Worm (Caenorhabditis elegans) whole organism, late embryonic: ENCODE data around the gene H10E21.4.
A peak's percentile ranks its signal among the peaks of the same experiment; 100 is the strongest.

Source experiments
- F13H6.1 ChIP-seq: sonication (generic microtip); optimal IDR thresholded peaks from 2 replicates; lab custom pipeline; 2016; ENCODE audit warnings: missing genetic modification characterization, missing compliant biosample characterization
- K09A11.1 ChIP-seq: sonication (generic microtip); optimal IDR thresholded peaks from 2 replicates; lab custom pipeline; 2017; ENCODE audit warnings: antibody characterized with exemption, mild to moderate bottlenecking, missing genetic modification characterization, missing compliant biosample characterization; ENCODE audit not compliant: insufficient read depth
- ceh-18 ChIP-seq: sonication (generic microtip); optimal IDR thresholded peaks from 2 replicates; lab custom pipeline; 2016; ENCODE audit warnings: missing genetic modification characterization, missing compliant biosample characterization
- ceh-2 ChIP-seq: sonication (generic microtip); optimal IDR thresholded peaks from 2 replicates; lab custom pipeline; 2016; ENCODE audit warnings: missing genotype, missing genetic modification characterization, missing compliant biosample characterization
- ceh-22 ChIP-seq: sonication (generic microtip); optimal IDR thresholded peaks from 2 replicates; lab custom pipeline; 2017; ENCODE audit warnings: missing biosample characterization, missing genetic modification characterization
- ceh-30 ChIP-seq: fragments of 150-350 bp; optimal IDR thresholded peaks from 2 replicates; lab custom pipeline; 2014; ENCODE audit warnings: missing biosample characterization, missing genetic modification characterization
- ceh-34 ChIP-seq: sonication (generic microtip); optimal IDR thresholded peaks from 2 replicates; lab custom pipeline; 2016; ENCODE audit warnings: mild to moderate bottlenecking, missing genetic modification characterization, missing compliant biosample characterization
- ceh-45 ChIP-seq: fragments of 200-800 bp; sonication (Bioruptor generic); IDR thresholded peaks from 2 replicates; pipeline ENCODE4 v1.3.6; 2022; ENCODE audit warnings: missing genetic modification reagents, missing genetic modification characterization, missing compliant biosample characterization
- ceh-9 ChIP-seq: sonication (generic microtip); optimal IDR thresholded peaks from 2 replicates; lab custom pipeline; 2016; ENCODE audit warnings: mild to moderate bottlenecking, missing genetic modification characterization, inconsistent platforms, missing compliant biosample characterization
- dve-1 ChIP-seq: sonication (generic microtip); optimal IDR thresholded peaks from 2 replicates; lab custom pipeline; 2017; ENCODE audit warnings: antibody characterized with exemption, mild to moderate bottlenecking, missing genetic modification characterization, missing compliant biosample characterization
- elt-2 ChIP-seq: sonication (generic microtip); optimal IDR thresholded peaks from 2 replicates; lab custom pipeline; 2016; ENCODE audit warnings: missing genetic modification reagents, missing genetic modification characterization, missing compliant biosample characterization
- ets-4 ChIP-seq: sonication (generic microtip); optimal IDR thresholded peaks from 2 replicates; lab custom pipeline; 2016; ENCODE audit warnings: missing genetic modification characterization, missing compliant biosample characterization
- eyg-1 ChIP-seq: sonication (generic microtip); optimal IDR thresholded peaks from 2 replicates; lab custom pipeline; 2016; ENCODE audit warnings: missing genotype, missing genetic modification characterization, missing compliant biosample characterization
- fax-1 ChIP-seq: sonication (generic microtip); optimal IDR thresholded peaks from 2 replicates; lab custom pipeline; 2016; ENCODE audit warnings: missing genotype, missing genetic modification characterization, missing compliant biosample characterization
- fkh-10 ChIP-seq: fragments of 150-350 bp; optimal IDR thresholded peaks from 2 replicates; lab custom pipeline; 2014; ENCODE audit warnings: missing biosample characterization, missing genetic modification reagents, missing genetic modification characterization
- hlh-15 ChIP-seq: sonication (generic microtip); optimal IDR thresholded peaks from 2 replicates; lab custom pipeline; 2016; ENCODE audit warnings: missing genetic modification characterization, missing compliant biosample characterization
- hlh-30 ChIP-seq: sonication (generic microtip); optimal IDR thresholded peaks from 2 replicates; lab custom pipeline; 2017; ENCODE audit warnings: antibody characterized with exemption, missing genetic modification characterization, missing compliant biosample characterization; ENCODE audit not compliant: insufficient read depth
- lim-6 ChIP-seq: sonication (generic microtip); optimal IDR thresholded peaks from 2 replicates; lab custom pipeline; 2016; ENCODE audit warnings: missing genetic modification characterization, missing compliant biosample characterization
- npax-4 ChIP-seq: sonication (generic microtip); optimal IDR thresholded peaks from 2 replicates; lab custom pipeline; 2016; ENCODE audit warnings: missing genetic modification characterization, missing compliant biosample characterization
- odd-2 ChIP-seq: sonication (generic microtip); optimal IDR thresholded peaks from 2 replicates; lab custom pipeline; 2017; ENCODE audit warnings: antibody characterized with exemption, mild to moderate bottlenecking, missing genetic modification characterization, missing compliant biosample characterization
- pag-3 ChIP-seq: sonication (generic microtip); optimal IDR thresholded peaks from 2 replicates; lab custom pipeline; 2016; ENCODE audit warnings: missing compliant biosample characterization, missing genetic modification characterization, borderline replicate concordance
- pat-9 ChIP-seq: fragments of 200-800 bp; sonication (Bioruptor generic); optimal IDR thresholded peaks from 2 replicates; lab custom pipeline; 2018; ENCODE audit warnings: mild to moderate bottlenecking, missing genetic modification characterization, moderate library complexity, missing compliant biosample characterization
- pqm-1 ChIP-seq: sonication (generic microtip); optimal IDR thresholded peaks from 2 replicates; lab custom pipeline; 2016; ENCODE audit warnings: missing genetic modification characterization, missing compliant biosample characterization
- pros-1 ChIP-seq: fragments of 150-350 bp; optimal IDR thresholded peaks from 2 replicates; lab custom pipeline; 2014; ENCODE audit warnings: missing biosample characterization, missing genetic modification reagents, missing genetic modification characterization
- sox-2 ChIP-seq: fragments of 200-800 bp; sonication (Bioruptor generic); IDR thresholded peaks from 2 replicates; pipeline ENCODE4 v1.3.6; 2022; ENCODE audit warnings: missing genetic modification reagents, missing genetic modification characterization, missing compliant biosample characterization
- syd-9 ChIP-seq: sonication (generic microtip); optimal IDR thresholded peaks from 2 replicates; lab custom pipeline; 2016; ENCODE audit warnings: mild to moderate bottlenecking, missing genetic modification characterization, moderate library complexity, missing compliant biosample characterization
- unc-3 ChIP-seq, 2 experiments: fragments of 200-800 bp in 1 of 2; sonication (Bioruptor generic) in 1 of 2; sonication (generic microtip) in 1 of 2; conservative IDR thresholded peaks in 1 of 2; optimal IDR thresholded peaks in 1 of 2; 2 replicates each; pipeline versions ENCODE4 v1.3.6 to Lab custom; 2016 to 2022; ENCODE audit warnings: missing compliant biosample characterization in 2 of 2, missing genetic modification characterization in 2 of 2, missing genetic modification reagents in 1 of 2
- unc-42 ChIP-seq: sonication (generic microtip); optimal IDR thresholded peaks from 2 replicates; lab custom pipeline; 2016; ENCODE audit warnings: missing genotype, missing genetic modification characterization, missing compliant biosample characterization
- unc-55 ChIP-seq: sonication (generic microtip); optimal IDR thresholded peaks from 2 replicates; lab custom pipeline; 2017; ENCODE audit warnings: missing biosample characterization, missing genetic modification reagents, missing genetic modification characterization
- zip-5 ChIP-seq: sonication (generic microtip); optimal IDR thresholded peaks from 2 replicates; lab custom pipeline; 2016; ENCODE audit warnings: missing genetic modification characterization, missing compliant biosample characterization
- ztf-16 ChIP-seq: sonication (generic microtip); optimal IDR thresholded peaks from 2 replicates; lab custom pipeline; 2017; ENCODE audit warnings: missing genetic modification characterization, missing compliant biosample characterization

Gene H10E21.4

ce11 chrIII:15224-15822, 4.2 kb downstream of the H10E21.4 start, which contains the start of gene H10E21.1:
Gene H10E21.1 (plus strand): TSS chrIII:15772.
- no peak for TF ChIP-seq dve-1 (tag; lab: Kevin White, UChicago)
- TF ChIP-seq elt-2 (tag; lab: Kevin White, UChicago) = peak; percentile 88

- TF ChIP-seq ceh-45 = no peak
- peak; percentile 87 for TF ChIP-seq elt-2 (tag; lab: Kevin White, UChicago)
- TF ChIP-seq zip-5 (tag; lab: Kevin White, UChicago) = no peak
Measured at ce11 chrIII:14671-15070, 4.8 kb downstream of the H10E21.4 start, which contains the start of gene nhr-80. Gene nhr-80 (minus strand): TSS chrIII:14869.

- no peak for TF ChIP-seq hlh-30 (tag; lab: Kevin White, UChicago)
- no peak for TF ChIP-seq unc-3 (GFP tag; conservative IDR thresholded peaks at IDR 0.05; lab: Robert Waterston, UW)
- no peak for TF ChIP-seq unc-3 (tag; optimal IDR thresholded peaks at IDR 0.05; lab: Kevin White, UChicago)
- no peak for TF ChIP-seq ceh-18
- no peak for TF ChIP-seq npax-4
- no peak for TF ChIP-seq pqm-1
- TF ChIP-seq ets-4 (tag; lab: Kevin White, UChicago) = no peak
- no peak for TF ChIP-seq pat-9 (tag; lab: Kevin White, UChicago)
- no peak for TF ChIP-seq ceh-22 (tag; lab: Kevin White, UChicago)
- no peak for TF ChIP-seq ceh-30 (tag; lab: Kevin White, UChicago)
- no peak for TF ChIP-seq unc-42
- no peak for TF ChIP-seq ceh-2 (tag; lab: Kevin White, UChicago)
- TF ChIP-seq sox-2 (GFP tag; lab: Robert Waterston, UW) = no peak
- no peak for TF ChIP-seq odd-2 (tag; lab: Kevin White, UChicago)
- no peak for TF ChIP-seq K09A11.1 (tag; lab: Kevin White, UChicago)
- TF ChIP-seq lim-6 (tag; lab: Kevin White, UChicago) = no peak
- TF ChIP-seq syd-9 (tag; lab: Kevin White, UChicago) = no peak
- TF ChIP-seq pag-3 (tag; lab: Kevin White, UChicago) = no peak
Measured at ce11 chrIII:14175-14574, 5.3 kb downstream of the H10E21.4 start.

- TF ChIP-seq F13H6.1 (tag; lab: Kevin White, UChicago) (no peak), pros-1 (no peak), unc-55 (GFP tag; lab: Kevin White, UChicago) (no peak), fkh-10 (no peak), ceh-9 (tag; lab: Kevin White, UChicago) (no peak), odd-2 (tag; lab: Kevin White, UChicago) (no peak), fax-1 (no peak), pag-3 (tag; lab: Kevin White, UChicago) (no peak), ceh-34 (tag; lab: Kevin White, UChicago) (no peak), lim-6 (tag; lab: Kevin White, UChicago) (no peak), unc-3 (GFP tag; conservative IDR thresholded peaks at IDR 0.05; lab: Robert Waterston, UW) (no peak), unc-3 (tag; optimal IDR thresholded peaks at IDR 0.05; lab: Kevin White, UChicago) (no peak), eyg-1 (tag; lab: Kevin White, UChicago) (no peak), hlh-15 (tag; lab: Kevin White, UChicago) (no peak), ztf-16 (tag; lab: Kevin White, UChicago) (no peak), unc-42 (no peak)
Measured at ce11 chrIII:2919-3371, 16.5 kb downstream of the H10E21.4 start, which contains the start of the genes fbxa-6, cTel54X.2 and npr-30. Gene fbxa-6 (minus strand): TSS chrIII:3097. Gene cTel54X.2 (plus strand): TSS chrIII:3278. Gene npr-30 (plus strand): TSS chrIII:3321.
